Worm (Caenorhabditis elegans) whole organism, L2 larva: Measurements from ENCODE around the gene cest-28.

Experiments used
- lsy-2 ChIP-seq, 2 experiments: fragments of 150-350 bp in 1 of 2; sonication (generic microtip) in 1 of 2; optimal IDR thresholded peaks; 2 replicates each; lab custom pipeline; 2014 to 2017; ENCODE audit warnings: missing biosample characterization in 2 of 2, missing genetic modification characterization in 2 of 2
- nhr-129 ChIP-seq: fragments of 150-350 bp; optimal IDR thresholded peaks from 2 replicates; lab custom pipeline; 2014; ENCODE audit warnings: missing biosample characterization, missing genetic modification characterization

ce11 chrV:6657532-6658259 is 11.9 kb upstream of the cest-28 start:
- TF ChIP-seq lsy-2 (tag; optimal IDR thresholded peaks at IDR 0.05; lab: Kevin White, UChicago) (no peak), nhr-129 (tag; lab: Kevin White, UChicago) (no peak)
